Worm (Caenorhabditis elegans): ENCODE measurements around the gene F49A5.10.

DNA sequence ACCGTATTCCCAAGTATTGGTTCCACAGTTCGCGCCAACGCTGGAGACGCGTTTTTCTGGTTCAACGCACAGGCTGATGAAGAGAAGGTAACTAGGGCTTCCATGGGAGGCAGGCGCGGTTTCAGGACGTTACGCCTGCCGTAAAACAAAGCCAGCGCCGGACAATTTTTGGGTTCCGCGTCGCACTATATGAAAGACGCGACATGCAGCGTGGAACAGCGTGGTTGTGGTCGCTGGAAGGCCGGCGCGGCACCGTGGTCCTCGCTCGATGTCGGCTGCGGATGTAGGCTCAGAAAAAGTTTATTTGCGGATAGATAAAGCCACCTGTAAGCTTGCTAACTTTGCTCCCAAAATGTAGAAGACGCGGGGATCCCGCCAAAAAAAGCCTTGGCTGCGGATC lies 36.6 kb upstream of the F49A5.10 start:
- TF ChIP-seq lin-13 (tag; optimal IDR thresholded peaks at IDR 0.05) (no peak), nhr-237 (tag; optimal IDR thresholded peaks at IDR 0.05) (no peak), mls-2 (tag; optimal IDR thresholded peaks at IDR 0.05) (no peak), lsy-2 (tag; optimal IDR thresholded peaks at IDR 0.05) (no peak), nhr-28 (tag; optimal IDR thresholded peaks at IDR 0.05) (no peak), mep-1 (tag; optimal IDR thresholded peaks at IDR 0.05) (no peak), hlh-1 (tag; optimal IDR thresholded peaks at IDR 0.05) (no peak), unc-62 (GFP tag; optimal IDR thresholded peaks at IDR 0.05) (no peak)
